Worm (Caenorhabditis elegans): ENCODE data around the gene spp-4.

The spp-4 gene

ce11 chrX:7316485-7317391, 1.8 kb downstream of the spp-4 start, which contains the start of the genes spp-2 and spp-6 (continued):
- no peak for TF ChIP-seq nhr-41 (GFP tag; IDR thresholded peaks at IDR 0.05)
- no peak for TF ChIP-seq mdl-1 (tag; optimal IDR thresholded peaks at IDR 0.05)
- TF ChIP-seq unc-62 (GFP tag; optimal IDR thresholded peaks at IDR 0.05 in 1 of 2): peak in 1 of 2 experiments; percentile 88
- no peak for TF ChIP-seq unc-62 (tag; optimal IDR thresholded peaks at IDR 0.05)
- no peak for TF ChIP-seq lsy-2 (tag; optimal IDR thresholded peaks at IDR 0.05)
- TF ChIP-seq attf-4 (tag; optimal IDR thresholded peaks at IDR 0.05): no peak
- TF ChIP-seq F44E2.7 (GFP tag; IDR thresholded peaks at IDR 0.05): no peak
- TF ChIP-seq ama-1 (optimal IDR thresholded peaks at IDR 0.05): peak; percentile 7
- peak; percentile 16; the same call in 1 of the 2 replicates for TF ChIP-seq pha-4 (GFP tag; IDR thresholded peaks at IDR 0.05)
- no peak for TF ChIP-seq pha-4 (tag; optimal IDR thresholded peaks at IDR 0.05)
- TF ChIP-seq lin-15B (tag; optimal IDR thresholded peaks at IDR 0.05): no peak
- no peak for TF ChIP-seq nhr-48 (tag; optimal IDR thresholded peaks at IDR 0.05)
- TF ChIP-seq hif-1 (tag; optimal IDR thresholded peaks at IDR 0.05): no peak
- no peak for TF ChIP-seq lir-3 (tag; optimal IDR thresholded peaks at IDR 0.05)
- no peak for TF ChIP-seq madf-9 (GFP tag; conservative IDR thresholded peaks at IDR 0.05)
- no peak for TF ChIP-seq nhr-25 (tag; optimal IDR thresholded peaks at IDR 0.05; ENCODE audit: borderline replicate concordance, insufficient read depth)
- no peak for TF ChIP-seq lin-29 (GFP tag; IDR thresholded peaks at IDR 0.05)
- no peak for TF ChIP-seq skn-1 (tag; optimal IDR thresholded peaks at IDR 0.05)
- no peak for TF ChIP-seq lin-39 (tag; optimal IDR thresholded peaks at IDR 0.05)

- TF ChIP-seq pha-4 (GFP tag; IDR thresholded peaks at IDR 0.05): no peak
- no peak for TF ChIP-seq pha-4 (tag; optimal IDR thresholded peaks at IDR 0.05)
- no peak for TF ChIP-seq ZK546.5 (tag; optimal IDR thresholded peaks at IDR 0.05)
- TF ChIP-seq dmd-8 (GFP tag; IDR thresholded peaks at IDR 0.05): no peak
- TF ChIP-seq Y75B8A.6 (GFP tag; IDR thresholded peaks at IDR 0.05): no peak
- no peak for TF ChIP-seq F26F4.8 (GFP tag; conservative IDR thresholded peaks at IDR 0.05)
- TF ChIP-seq nhr-6 (tag; optimal IDR thresholded peaks at IDR 0.05): no peak
- no peak for TF ChIP-seq ceh-44 (GFP tag; IDR thresholded peaks at IDR 0.05)
- TF ChIP-seq aha-1 (tag): peak; percentile 15
- TF ChIP-seq nhr-237 (tag; optimal IDR thresholded peaks at IDR 0.05): no peak
- no peak for TF ChIP-seq madf-9 (GFP tag; conservative IDR thresholded peaks at IDR 0.05)
- no peak for TF ChIP-seq daf-19 (GFP tag; conservative IDR thresholded peaks at IDR 0.05)
- TF ChIP-seq lir-3 (tag; optimal IDR thresholded peaks at IDR 0.05): no peak
- TF ChIP-seq spr-3 (GFP tag; optimal IDR thresholded peaks at IDR 0.05): no peak
- TF ChIP-seq lim-7 (GFP tag; IDR thresholded peaks at IDR 0.05): no peak
- TF ChIP-seq cey-2 (tag; optimal IDR thresholded peaks at IDR 0.05; ENCODE audit: borderline replicate concordance, insufficient read depth): no peak
- no peak for TF ChIP-seq ama-1 (optimal IDR thresholded peaks at IDR 0.05)
- no peak for TF ChIP-seq zfp-2 (tag; optimal IDR thresholded peaks at IDR 0.05)
- 0 out of 2 replicates have a peak, but pooled peaks have one; percentile 44 for TF ChIP-seq T26A8.4 (GFP tag; IDR thresholded peaks at IDR 0.05)
- TF ChIP-seq arid-1 (GFP tag; conservative IDR thresholded peaks at IDR 0.05): no peak
- peak in 1 of 2 experiments; percentile 60 for TF ChIP-seq mdl-1 (tag; optimal IDR thresholded peaks at IDR 0.05)
- no peak for TF ChIP-seq mdt-29 (GFP tag; IDR thresholded peaks at IDR 0.05)
- no peak for TF ChIP-seq aly-2 (tag; optimal IDR thresholded peaks at IDR 0.05)
- TF ChIP-seq egl-27 (tag; optimal IDR thresholded peaks at IDR 0.05): no peak
- no peak for TF ChIP-seq nhr-42 (GFP tag; IDR thresholded peaks at IDR 0.05)
- TF ChIP-seq php-3 (GFP tag; IDR thresholded peaks at IDR 0.05): peak; percentile 89
- no peak for TF ChIP-seq vab-7 (GFP tag; IDR thresholded peaks at IDR 0.05)
- TF ChIP-seq daf-8 (GFP tag; IDR thresholded peaks at IDR 0.05): no peak
- TF ChIP-seq lin-13 (GFP tag; optimal IDR thresholded peaks at IDR 0.05): no peak
- TF ChIP-seq lin-39 (tag; optimal IDR thresholded peaks at IDR 0.05): no peak
- TF ChIP-seq nhr-48 (tag; optimal IDR thresholded peaks at IDR 0.05): peak; percentile 43
- TF ChIP-seq mep-1 (tag; optimal IDR thresholded peaks at IDR 0.05): peak; percentile 49
- TF ChIP-seq attf-4 (tag; optimal IDR thresholded peaks at IDR 0.05): no peak
- no peak for TF ChIP-seq hmg-1.1 (GFP tag; IDR thresholded peaks at IDR 0.05)
- TF ChIP-seq snpc-4 (tag; optimal IDR thresholded peaks at IDR 0.05): no peak
- 0 out of 2 replicates have a peak, but pooled peaks have one; percentile 45 for TF ChIP-seq tra-1 (GFP tag; IDR thresholded peaks at IDR 0.05)
- TF ChIP-seq nhr-28 (tag; optimal IDR thresholded peaks at IDR 0.05): peak; percentile 79
- no peak for TF ChIP-seq sdz-12 (GFP tag; optimal IDR thresholded peaks at IDR 0.05)
These were observed 3.2 kb downstream of the spp-4 start, which contains the start of gene spp-3 for ce11 chrX:7315329-7315728. Gene spp-3 (minus strand): TSS chrX:7315353.

All from whole organism, L4 larva.